Fruit fly (Drosophila melanogaster): ENCODE measurements around the gene Ccm3.

Gene Ccm3

DNA sequence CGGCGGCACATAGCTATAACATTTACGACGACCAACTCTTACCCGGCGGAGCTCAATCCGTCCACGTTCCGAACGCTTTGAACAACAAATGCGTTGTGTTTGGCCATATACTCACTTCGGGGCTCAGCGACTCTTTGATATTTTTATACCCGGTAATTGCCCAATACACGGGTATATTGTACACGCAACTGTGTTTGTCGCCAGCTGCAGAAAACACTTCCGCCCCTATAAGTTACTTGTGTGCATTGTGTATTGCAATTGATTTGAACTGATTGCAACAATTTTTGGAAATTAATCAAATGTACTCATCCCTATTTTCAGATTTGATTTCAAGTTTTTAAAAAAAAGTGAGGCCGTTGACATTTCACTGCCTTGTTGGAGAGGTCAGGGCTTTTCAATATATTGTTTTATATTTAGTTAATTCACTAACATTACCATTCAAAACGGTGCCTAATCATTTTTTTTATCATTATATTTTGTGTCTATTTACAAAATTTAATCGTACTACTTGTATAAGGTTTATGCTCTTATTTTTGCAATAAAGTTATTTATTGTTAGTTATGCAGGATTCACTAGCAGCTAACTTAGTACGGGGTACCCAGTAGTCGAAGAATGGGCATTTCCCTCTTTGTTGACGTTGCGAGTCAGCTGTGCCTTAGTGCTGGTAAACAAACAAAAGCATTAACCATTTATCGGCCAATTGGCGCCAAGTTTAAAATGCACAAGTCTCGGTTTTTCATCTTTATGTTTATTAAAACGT, 28.7 kb upstream of the Ccm3 start, which contains the start of gene Nagk (continued):
- TF ChIP-seq tai (GFP tag; optimal IDR thresholded peaks at IDR 0.05): no peak
- peak; percentile 56 for TF ChIP-seq HLH106 (tag; optimal IDR thresholded peaks at IDR 0.05)
- peak; percentile 63 for TF ChIP-seq rgr (GFP tag; optimal IDR thresholded peaks at IDR 0.05)
- TF ChIP-seq Sp1 (GFP tag; optimal IDR thresholded peaks at IDR 0.05): peak; percentile 68

DNA sequence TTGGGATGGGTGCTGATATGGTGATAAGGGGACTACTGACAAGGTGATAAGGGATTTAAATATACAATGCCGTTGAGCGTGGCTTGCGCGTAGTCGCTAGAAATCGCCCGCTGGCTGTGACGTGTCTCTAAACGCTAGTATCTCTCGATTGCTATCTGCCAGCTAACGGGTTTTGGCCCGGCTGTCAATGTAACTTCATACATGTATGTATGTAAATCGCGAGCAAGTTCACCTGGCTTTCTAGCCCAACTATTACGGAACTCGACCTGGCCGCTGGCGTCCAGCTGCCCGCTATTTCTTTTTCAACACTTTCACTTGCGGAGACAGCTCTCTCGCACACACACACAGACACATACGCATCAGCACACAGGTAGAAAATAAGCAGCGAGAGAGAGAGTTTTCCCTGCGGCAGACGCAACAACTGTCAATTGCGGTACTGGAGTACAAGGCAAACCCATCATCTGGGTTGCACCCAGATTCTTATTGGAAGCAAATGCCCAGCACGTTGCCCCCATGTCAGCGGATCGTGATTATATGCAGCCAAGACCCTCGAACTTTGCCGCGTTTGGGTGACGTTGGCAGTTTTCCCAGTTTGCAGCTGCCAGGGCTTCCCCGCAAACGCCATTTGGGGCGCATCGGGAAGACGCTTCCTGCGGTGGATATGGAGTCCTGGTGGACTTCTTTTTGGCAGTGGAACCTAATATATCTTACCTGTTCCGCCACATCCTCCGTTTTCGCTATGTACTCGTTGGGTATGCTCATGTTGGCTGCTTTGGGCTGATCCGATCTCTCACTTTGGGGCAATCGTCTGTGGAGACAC, 26.3 kb upstream of the Ccm3 start:
- TF ChIP-seq Abd-B (GFP tag; optimal IDR thresholded peaks at IDR 0.05) (no peak), sage (GFP tag; optimal IDR thresholded peaks at IDR 0.05) (no peak), pan (optimal IDR thresholded peaks at IDR 0.05) (no peak), Rel (GFP tag; optimal IDR thresholded peaks at IDR 0.05) (no peak), Rel (tag; optimal IDR thresholded peaks at IDR 0.05) (peak; percentile 67), CG9705 (GFP tag; optimal IDR thresholded peaks at IDR 0.05) (no peak), usp (GFP tag; optimal IDR thresholded peaks at IDR 0.05) (no peak), Hr83 (GFP tag; optimal IDR thresholded peaks at IDR 0.05; ENCODE audit: poor library complexity, severe bottlenecking) (no peak)

DNA sequence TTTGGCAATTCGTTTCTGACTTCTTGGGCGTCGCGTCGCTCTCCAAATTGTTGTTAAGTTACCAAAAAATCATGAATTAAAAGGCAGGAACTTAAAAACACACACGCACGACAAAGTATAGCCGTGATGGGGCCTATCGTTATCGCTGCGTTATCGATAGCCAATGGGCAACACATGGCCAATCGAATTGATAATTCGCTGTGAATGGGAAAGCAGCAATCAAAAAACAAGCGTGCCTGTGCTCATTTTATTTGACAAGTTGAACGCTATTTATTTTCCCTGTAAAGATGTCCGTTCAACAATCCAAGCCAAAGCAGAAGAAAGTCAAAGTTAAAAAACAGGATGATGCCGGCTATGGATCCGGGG, 25.8 kb upstream of the Ccm3 start, which contains the start of the genes Surf4 and CG31301:
Gene Surf4 (minus strand): TSS at position 159 of the 366 bp plus-strand sequence.
Gene CG31301 (plus strand): TSS at position 188 of the 366 bp plus-strand sequence.
- TF ChIP-seq Myc (optimal IDR thresholded peaks at IDR 0.05) (peak; percentile 3), OdsH (GFP tag; optimal IDR thresholded peaks at IDR 0.05) (no peak)

DNA sequence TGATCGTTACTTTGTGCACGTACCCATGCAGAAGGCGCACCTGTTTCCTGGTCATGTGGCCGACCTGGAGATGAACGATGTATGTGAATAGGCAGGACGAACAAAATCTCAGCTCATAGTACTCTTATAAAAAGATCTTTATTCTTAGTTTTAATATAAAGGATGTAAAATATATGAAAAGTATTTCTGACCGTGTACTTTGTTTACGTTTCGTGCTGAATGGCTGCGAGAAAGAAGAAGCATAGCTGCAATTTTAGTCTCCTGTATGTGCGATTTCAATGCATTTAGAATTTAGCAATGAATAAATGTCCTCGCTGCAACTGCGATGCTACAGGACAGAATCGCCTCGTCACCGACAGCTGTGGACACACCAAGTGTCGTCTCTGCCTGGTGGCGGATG, 23.9 kb upstream of the Ccm3 start, which contains the start of the genes CG42726 and CG42727:
Gene CG42726 (plus strand): TSS at position 227 of the 400 bp plus-strand sequence.
Gene CG42727 (plus strand): TSS at position 227 of the 400 bp plus-strand sequence.
- no peak for TF ChIP-seq CG32264 (GFP tag; optimal IDR thresholded peaks at IDR 0.05)
- TF ChIP-seq Myc (optimal IDR thresholded peaks at IDR 0.05): no peak
- no peak for TF ChIP-seq Vsx2 (GFP tag; optimal IDR thresholded peaks at IDR 0.05; ENCODE audit: partially characterized antibody)
- no peak for TF ChIP-seq Mio (GFP tag; optimal IDR thresholded peaks at IDR 0.05)
- no peak for TF ChIP-seq N (GFP tag; optimal IDR thresholded peaks at IDR 0.05)
- no peak for TF ChIP-seq fru (GFP tag; optimal IDR thresholded peaks at IDR 0.05)
- peak; percentile 18 for TF ChIP-seq OdsH (GFP tag; optimal IDR thresholded peaks at IDR 0.05)
- TF ChIP-seq jim (GFP tag; optimal IDR thresholded peaks at IDR 0.05): no peak
- no peak for TF ChIP-seq brk (GFP tag; optimal IDR thresholded peaks at IDR 0.05)
- TF ChIP-seq HLH106 (tag; optimal IDR thresholded peaks at IDR 0.05): peak; percentile 45
- TF ChIP-seq sv (GFP tag; optimal IDR thresholded peaks at IDR 0.05): peak; percentile 14
- no peak for TF ChIP-seq pan (optimal IDR thresholded peaks at IDR 0.05)
- peak; percentile 56 for TF ChIP-seq rgr (GFP tag; optimal IDR thresholded peaks at IDR 0.05)
- no peak for TF ChIP-seq psq (GFP tag; optimal IDR thresholded peaks at IDR 0.05)
- TF ChIP-seq Hr83 (GFP tag; optimal IDR thresholded peaks at IDR 0.05; ENCODE audit: poor library complexity, severe bottlenecking): no peak
- no peak for TF ChIP-seq Dfd (GFP tag; optimal IDR thresholded peaks at IDR 0.05)
- TF ChIP-seq woc (GFP tag; optimal IDR thresholded peaks at IDR 0.05): peak; percentile 17
- peak; percentile 45 for TF ChIP-seq br (GFP tag; optimal IDR thresholded peaks at IDR 0.05)
- no peak for TF ChIP-seq sage (GFP tag; optimal IDR thresholded peaks at IDR 0.05)
- no peak for TF ChIP-seq dmrt93B (GFP tag; optimal IDR thresholded peaks at IDR 0.05)
- TF ChIP-seq dsf (GFP tag; optimal IDR thresholded peaks at IDR 0.05; ENCODE audit: borderline replicate concordance): no peak
- no peak for TF ChIP-seq usp (GFP tag; optimal IDR thresholded peaks at IDR 0.05)
- TF ChIP-seq foxo (GFP tag; optimal IDR thresholded peaks at IDR 0.05): peak in 1 of 2 experiments; percentile 60
- no peak for TF ChIP-seq Hnf4 (GFP tag; optimal IDR thresholded peaks at IDR 0.05)
- TF ChIP-seq Dif (GFP tag; optimal IDR thresholded peaks at IDR 0.05; ENCODE audit: partially characterized antibody): no peak
- TF ChIP-seq Jra (GFP tag; optimal IDR thresholded peaks at IDR 0.05): no peak
- TF ChIP-seq Sp1 (GFP tag; optimal IDR thresholded peaks at IDR 0.05): peak; percentile 28
- TF ChIP-seq Abd-B (GFP tag; optimal IDR thresholded peaks at IDR 0.05): no peak
- peak; percentile 27 for TF ChIP-seq ey (GFP tag; optimal IDR thresholded peaks at IDR 0.05)
- no peak for TF ChIP-seq CrebA (GFP tag; optimal IDR thresholded peaks at IDR 0.05; ENCODE audit: borderline replicate concordance)
- TF ChIP-seq h (GFP tag; optimal IDR thresholded peaks at IDR 0.05): peak; percentile 43
- no peak for TF ChIP-seq tai (GFP tag; optimal IDR thresholded peaks at IDR 0.05)
- TF ChIP-seq Rel (GFP tag; optimal IDR thresholded peaks at IDR 0.05): no peak
- TF ChIP-seq Rel (tag; optimal IDR thresholded peaks at IDR 0.05): no peak
- TF ChIP-seq Hr78 (GFP tag; optimal IDR thresholded peaks at IDR 0.05): no peak
- TF ChIP-seq GATAd (GFP tag; optimal IDR thresholded peaks at IDR 0.05): no peak
- no peak for TF ChIP-seq dl (GFP tag; optimal IDR thresholded peaks at IDR 0.05; ENCODE audit: insufficient read depth in 1 of 2, partially characterized antibody in 2 of 2)
- TF ChIP-seq lola (GFP tag; optimal IDR thresholded peaks at IDR 0.05): no peak
- peak; percentile 16 for TF ChIP-seq CG9705 (GFP tag; optimal IDR thresholded peaks at IDR 0.05)
